Fruit fly (Drosophila melanogaster) whole organism, wandering third instar larva: ENCODE data around the gene CG9917.

Experiments
- Abd-B ChIP-seq: fragments of >200 bp; optimal IDR thresholded peaks from 2 replicates; lab custom pipeline; 2017; ENCODE audit warnings: missing biosample characterization, missing genetic modification characterization
- CG32264 ChIP-seq: fragments of 200-800 bp; sonication (Bioruptor generic); optimal IDR thresholded peaks from 2 replicates; lab custom pipeline; 2016; ENCODE audit warnings: missing biosample characterization, missing genetic modification characterization
- CG9705 ChIP-seq: fragments of 200-800 bp; sonication (Bioruptor generic); optimal IDR thresholded peaks from 2 replicates; lab custom pipeline; 2018; ENCODE audit warnings: missing biosample characterization, mild to moderate bottlenecking, missing genetic modification characterization
- CrebA ChIP-seq: fragments of 200-800 bp; sonication (Bioruptor generic); optimal IDR thresholded peaks from 2 replicates; lab custom pipeline; 2016; ENCODE audit warnings: missing biosample characterization, mild to moderate bottlenecking, missing genetic modification characterization, borderline replicate concordance
- Dfd ChIP-seq: fragments of >200 bp; optimal IDR thresholded peaks from 2 replicates; lab custom pipeline; 2017; ENCODE audit warnings: missing biosample characterization, missing genetic modification characterization
- Dif ChIP-seq: fragments of 200-275, 200-300 bp; sonication (Bioruptor generic); optimal IDR thresholded peaks from 2 replicates; lab custom pipeline; 2018; ENCODE audit warnings: missing biosample characterization, missing genetic modification characterization; ENCODE audit not compliant: partially characterized antibody
- GATAd ChIP-seq: sonication (Bioruptor generic); optimal IDR thresholded peaks from 2 replicates; lab custom pipeline; 2016; ENCODE audit warnings: missing biosample characterization, missing genetic modification characterization
- HLH106 ChIP-seq: fragments of 200-800 bp; optimal IDR thresholded peaks from 3 replicates; lab custom pipeline; 2019; ENCODE audit warnings: missing biosample characterization, mild to moderate bottlenecking, missing genetic modification characterization, moderate library complexity
- Hnf4 ChIP-seq: fragments of 200-800 bp; sonication (Bioruptor generic); optimal IDR thresholded peaks from 2 replicates; lab custom pipeline; 2016; ENCODE audit warnings: missing biosample characterization, mild to moderate bottlenecking, missing genetic modification characterization
- Hr78 ChIP-seq: fragments of >200 bp; optimal IDR thresholded peaks from 2 replicates; lab custom pipeline; 2017; ENCODE audit warnings: missing biosample characterization, missing genetic modification characterization
- Hr83 ChIP-seq: fragments of 200-300 bp; sonication (Bioruptor generic); optimal IDR thresholded peaks from 2 replicates; lab custom pipeline; 2016; ENCODE audit warnings: missing biosample characterization, mild to moderate bottlenecking, missing genetic modification characterization, moderate library complexity; ENCODE audit not compliant: poor library complexity, severe bottlenecking
- Jra ChIP-seq: sonication (Bioruptor generic); optimal IDR thresholded peaks from 2 replicates; lab custom pipeline; 2016; ENCODE audit warnings: missing biosample characterization, missing genetic modification characterization
- Mio ChIP-seq: sonication (Bioruptor generic); optimal IDR thresholded peaks from 2 replicates; lab custom pipeline; 2016; ENCODE audit warnings: missing biosample characterization, missing genetic modification characterization
- Myc ChIP-seq: fragments of >200 bp; optimal IDR thresholded peaks from 2 replicates; lab custom pipeline; 2017
- N ChIP-seq: fragments of >200 bp; optimal IDR thresholded peaks from 2 replicates; lab custom pipeline; 2018; ENCODE audit warnings: missing biosample characterization, missing external identifiers, missing genetic modification characterization
- OdsH ChIP-seq: fragments of 200-800 bp; sonication (Bioruptor generic); optimal IDR thresholded peaks from 2 replicates; lab custom pipeline; 2016; ENCODE audit warnings: missing biosample characterization, mild to moderate bottlenecking, missing genetic modification characterization
- Rel ChIP-seq, 2 experiments: fragments of 200-800 bp; sonication (Bioruptor generic) in 1 of 2; optimal IDR thresholded peaks; 2 replicates in 1 of 2; 3 replicates in 1 of 2; lab custom pipeline; 2016 to 2019; ENCODE audit warnings: mild to moderate bottlenecking in 2 of 2, missing biosample characterization in 2 of 2, missing genetic modification characterization in 2 of 2, moderate library complexity in 1 of 2
- Sp1 ChIP-seq: fragments of 200-800 bp; sonication (Bioruptor generic); optimal IDR thresholded peaks from 3 replicates; lab custom pipeline; 2019; ENCODE audit warnings: missing biosample characterization, mild to moderate bottlenecking, missing genetic modification characterization, moderate library complexity
- Vsx2 ChIP-seq: fragments of 200-300, 225-300 bp; sonication (Bioruptor generic); optimal IDR thresholded peaks from 2 replicates; lab custom pipeline; 2018; ENCODE audit warnings: missing biosample characterization, missing genetic modification characterization; ENCODE audit not compliant: partially characterized antibody
- br ChIP-seq: fragments of 200-800 bp; sonication (Bioruptor generic); optimal IDR thresholded peaks from 2 replicates; lab custom pipeline; 2016; ENCODE audit warnings: missing biosample characterization, missing genetic modification characterization
- brk ChIP-seq: fragments of 200-800 bp; sonication (Bioruptor generic); optimal IDR thresholded peaks from 2 replicates; lab custom pipeline; 2016; ENCODE audit warnings: missing biosample characterization, mild to moderate bottlenecking, missing genetic modification characterization
- dl ChIP-seq, 2 experiments: fragments of 175-275, 200-275 bp in 1 of 2; fragments of 200-275 bp in 1 of 2; sonication (Bioruptor generic); optimal IDR thresholded peaks; lab custom pipeline; 2018; ENCODE audit warnings: mild to moderate bottlenecking in 2 of 2, missing biosample characterization in 2 of 2, missing genetic modification characterization in 2 of 2, moderate library complexity in 2 of 2; ENCODE audit not compliant: partially characterized antibody in 2 of 2, insufficient read depth in 1 of 2
- dmrt93B ChIP-seq: fragments of 200-800 bp; sonication (Bioruptor generic); optimal IDR thresholded peaks from 2 replicates; lab custom pipeline; 2018; ENCODE audit warnings: missing biosample characterization, mild to moderate bottlenecking, missing genetic modification characterization
- dsf ChIP-seq: sonication (Bioruptor generic); optimal IDR thresholded peaks from 2 replicates; lab custom pipeline; 2016; ENCODE audit warnings: missing biosample characterization, missing genetic modification characterization, borderline replicate concordance
- ey ChIP-seq: fragments of 200-800 bp; sonication (Bioruptor generic); optimal IDR thresholded peaks from 2 replicates; lab custom pipeline; 2016; ENCODE audit warnings: missing biosample characterization, missing genetic modification characterization
- foxo ChIP-seq, 2 experiments: fragments of 200-800 bp; sonication (Bioruptor generic); optimal IDR thresholded peaks; 2 replicates in 1 of 2; 3 replicates in 1 of 2; lab custom pipeline; 2016 to 2017; ENCODE audit warnings: missing biosample characterization in 2 of 2, missing genetic modification characterization in 2 of 2
- fru ChIP-seq: fragments of 200-800 bp; sonication (Bioruptor generic); optimal IDR thresholded peaks from 3 replicates; lab custom pipeline; 2016; ENCODE audit warnings: missing biosample characterization, mild to moderate bottlenecking, missing genetic modification characterization
- h ChIP-seq: fragments of 200-800 bp; sonication (Bioruptor generic); optimal IDR thresholded peaks from 3 replicates; lab custom pipeline; 2016; ENCODE audit warnings: missing biosample characterization, mild to moderate bottlenecking, missing genetic modification characterization
- jim ChIP-seq: fragments of 175-275, 200-325 bp; sonication (Bioruptor generic); optimal IDR thresholded peaks from 2 replicates; lab custom pipeline; 2016; ENCODE audit warnings: missing biosample characterization, mild to moderate bottlenecking, missing genetic modification characterization
- lola ChIP-seq: fragments of >200 bp; optimal IDR thresholded peaks from 2 replicates; lab custom pipeline; 2017; ENCODE audit warnings: missing biosample characterization, missing genetic modification characterization
- pan ChIP-seq: fragments of >200 bp; optimal IDR thresholded peaks from 2 replicates; lab custom pipeline; 2017
- psq ChIP-seq: fragments of 200-800 bp; sonication (Bioruptor generic); optimal IDR thresholded peaks from 3 replicates; lab custom pipeline; 2017; ENCODE audit warnings: missing biosample characterization, mild to moderate bottlenecking, missing genetic modification characterization, moderate library complexity
- rgr ChIP-seq: fragments of 200-800 bp; sonication (Bioruptor generic); optimal IDR thresholded peaks from 3 replicates; lab custom pipeline; 2016; ENCODE audit warnings: missing biosample characterization, mild to moderate bottlenecking, missing genetic modification characterization
- sage ChIP-seq: fragments of 200-800 bp; sonication (Bioruptor generic); optimal IDR thresholded peaks from 2 replicates; lab custom pipeline; 2016; ENCODE audit warnings: missing biosample characterization, mild to moderate bottlenecking, missing genetic modification characterization
- sv ChIP-seq: fragments of 200-800 bp; sonication (Bioruptor generic); optimal IDR thresholded peaks from 3 replicates; lab custom pipeline; 2016; ENCODE audit warnings: missing biosample characterization, missing genetic modification characterization
- tai ChIP-seq: sonication (Bioruptor generic); optimal IDR thresholded peaks from 2 replicates; lab custom pipeline; 2016; ENCODE audit warnings: missing biosample characterization, missing genetic modification characterization
- usp ChIP-seq: fragments of >200 bp; optimal IDR thresholded peaks from 2 replicates; lab custom pipeline; 2017; ENCODE audit warnings: missing biosample characterization, missing genetic modification characterization
- woc ChIP-seq: sonication (Bioruptor generic); optimal IDR thresholded peaks from 2 replicates; lab custom pipeline; 2016; ENCODE audit warnings: missing biosample characterization, mild to moderate bottlenecking, missing genetic modification characterization

CG9917 gene

dm6 chrX:16332615-16333288 lies 9.7 kb upstream of the CG9917 start:
- TF ChIP-seq fru (GFP tag; lab: Kevin White, UChicago) (peak; percentile 97), lola (GFP tag; lab: Kevin White, UChicago) (no peak), Abd-B (GFP tag; lab: Kevin White, UChicago) (no peak), GATAd (GFP tag; lab: Kevin White, UChicago) (no peak), foxo (GFP tag; optimal IDR thresholded peaks at IDR 0.05; lab: Kevin White, UChicago) (peak; percentile 49 to 95), jim (GFP tag; lab: Kevin White, UChicago) (no peak), Hr78 (GFP tag; lab: Kevin White, UChicago) (no peak), Rel (GFP tag; optimal IDR thresholded peaks at IDR 0.05; lab: Kevin White, UChicago) (peak; percentile 75), Rel (tag; optimal IDR thresholded peaks at IDR 0.05; lab: Kevin White, UChicago) (peak; percentile 79), CG32264 (GFP tag; lab: Kevin White, UChicago) (peak; percentile 87), sv (GFP tag; lab: Kevin White, UChicago) (peak; percentile 92), HLH106 (tag; lab: Kevin White, UChicago) (peak; percentile 97), CG9705 (peak; percentile 96), h (GFP tag; lab: Kevin White, UChicago) (peak; percentile 95), dl (GFP tag; optimal IDR thresholded peaks at IDR 0.05; lab: Kevin White, UChicago; ENCODE audit: insufficient read depth in 1 of 2, partially characterized antibody in 2 of 2) (peak; percentile 69 to 75), sage (GFP tag; lab: Kevin White, UChicago) (peak; percentile 86), Dfd (no peak), Hnf4 (GFP tag; lab: Kevin White, UChicago) (peak; percentile 77), Myc (lab: Kevin White, UChicago) (no peak), rgr (peak; percentile 95), ey (peak; percentile 96), Sp1 (GFP tag; lab: Kevin White, UChicago) (peak; percentile 99), Vsx2 (GFP tag; lab: Kevin White, UChicago) (no peak), pan (lab: Kevin White, UChicago) (no peak), OdsH (GFP tag; lab: Kevin White, UChicago) (peak; percentile 92), psq (peak; percentile 90), N (GFP tag; lab: Kevin White, UChicago) (no peak), dsf (GFP tag; lab: Kevin White, UChicago) (peak; percentile 54), Hr83 (no peak), CrebA (GFP tag; lab: Kevin White, UChicago) (no peak), brk (GFP tag; lab: Kevin White, UChicago) (peak; percentile 67), woc (GFP tag; lab: Kevin White, UChicago) (peak; percentile 91), Jra (GFP tag; lab: Kevin White, UChicago) (peak; percentile 84), tai (GFP tag; lab: Kevin White, UChicago) (no peak), usp (GFP tag; lab: Kevin White, UChicago) (no peak), dmrt93B (GFP tag; lab: Kevin White, UChicago) (peak; percentile 96), Dif (GFP tag; lab: Kevin White, UChicago) (peak; percentile 81), br (peak; percentile 95), Mio (GFP tag; lab: Kevin White, UChicago) (peak; percentile 60)

dm6 chrX:16331562-16332233 lies 8.7 kb upstream of the CG9917 start:
- TF ChIP-seq Abd-B (GFP tag; lab: Kevin White, UChicago) (no peak), dmrt93B (GFP tag; lab: Kevin White, UChicago) (no peak), psq (no peak), sage (GFP tag; lab: Kevin White, UChicago) (no peak), Rel (GFP tag; optimal IDR thresholded peaks at IDR 0.05; lab: Kevin White, UChicago) (no peak), Rel (tag; optimal IDR thresholded peaks at IDR 0.05; lab: Kevin White, UChicago) (no peak), fru (GFP tag; lab: Kevin White, UChicago) (no peak), Mio (GFP tag; lab: Kevin White, UChicago) (no peak), woc (GFP tag; lab: Kevin White, UChicago) (no peak), h (GFP tag; lab: Kevin White, UChicago) (no peak), OdsH (GFP tag; lab: Kevin White, UChicago) (no peak), Myc (lab: Kevin White, UChicago) (no peak), HLH106 (tag; lab: Kevin White, UChicago) (no peak), CG9705 (no peak), Hr83 (no peak), lola (GFP tag; lab: Kevin White, UChicago) (no peak), dsf (GFP tag; lab: Kevin White, UChicago) (no peak)
